Worm (Caenorhabditis elegans) whole organism, midembryonic: ENCODE data around the gene hil-6.

Source experiments
- T22C8.4 ChIP-seq: fragments of 200-800 bp; sonication (Bioruptor generic); IDR thresholded peaks from 2 replicates; pipeline ENCODE4 v1.3.6; 2022; ENCODE audit warnings: missing genetic modification characterization, missing compliant biosample characterization
- cog-1 ChIP-seq: sonication (generic microtip); optimal IDR thresholded peaks from 2 replicates; lab custom pipeline; 2016; ENCODE audit warnings: missing genetic modification characterization, missing compliant biosample characterization
- flt-1 ChIP-seq: fragments of 200-800 bp; sonication (Bioruptor generic); IDR thresholded peaks from 2 replicates; pipeline ENCODE4 v1.3.6; 2022; ENCODE audit warnings: missing genetic modification characterization, missing compliant biosample characterization
- klf-2 ChIP-seq: fragments of 200-800 bp; sonication (Bioruptor generic); conservative IDR thresholded peaks from 2 replicates; pipeline ENCODE4 v1.3.6; 2022; ENCODE audit warnings: missing genetic modification reagents, missing genetic modification characterization, missing compliant biosample characterization
- med-1 ChIP-seq: sonication (generic microtip); optimal IDR thresholded peaks from 2 replicates; lab custom pipeline; 2017; ENCODE audit warnings: missing genetic modification characterization, mild to moderate bottlenecking, missing compliant biosample characterization, antibody characterized with exemption, missing genetic modification reagents; ENCODE audit not compliant: insufficient read depth
- ref-1 ChIP-seq: fragments of 200-800 bp; sonication (Bioruptor generic); conservative IDR thresholded peaks from 2 replicates; pipeline ENCODE4 v1.3.6; 2022; ENCODE audit warnings: missing genetic modification reagents, missing genetic modification characterization, missing compliant biosample characterization
- tab-1 ChIP-seq: fragments of 200-800 bp; sonication (Bioruptor generic); IDR thresholded peaks from 2 replicates; pipeline ENCODE4 v1.3.6; 2022; ENCODE audit warnings: missing genetic modification characterization, missing compliant biosample characterization
- ztf-23 ChIP-seq: fragments of 200-800 bp; sonication (Bioruptor generic); IDR thresholded peaks from 2 replicates; pipeline ENCODE4 v1.3.6; 2022; ENCODE audit warnings: missing genetic modification reagents, missing genetic modification characterization, missing compliant biosample characterization
- ztf-29 ChIP-seq: fragments of 200-800 bp; sonication (Bioruptor generic); IDR thresholded peaks from 2 replicates; pipeline ENCODE4 v1.3.6; 2022; ENCODE audit warnings: missing genetic modification reagents, missing genetic modification characterization, missing compliant biosample characterization

The hil-6 gene

ce11 chrV:2054254-2054653, 22.9 kb upstream of the hil-6 start:
- no peak for TF ChIP-seq tab-1 (GFP tag; lab: Robert Waterston, UW)
- TF ChIP-seq T22C8.4 (GFP tag; lab: Robert Waterston, UW): no peak
- TF ChIP-seq klf-2: no peak

- TF ChIP-seq tab-1 (GFP tag; lab: Robert Waterston, UW): no peak
- TF ChIP-seq flt-1 (GFP tag; lab: Robert Waterston, UW): no peak
- no peak for TF ChIP-seq klf-2
- no peak for TF ChIP-seq cog-1 (tag; lab: Kevin White, UChicago)
- no peak for TF ChIP-seq med-1 (GFP tag; lab: Kevin White, UChicago)
- no peak for TF ChIP-seq ref-1 (GFP tag; lab: Robert Waterston, UW)
- no peak for TF ChIP-seq ztf-23 (GFP tag; lab: Robert Waterston, UW)
- TF ChIP-seq T22C8.4 (GFP tag; lab: Robert Waterston, UW): no peak
- no peak for TF ChIP-seq ztf-29 (GFP tag; lab: Robert Waterston, UW)
Observed at ce11 chrV:2053509-2053908, 22.2 kb upstream of the hil-6 start, which contains the start of gene comt-5. Gene comt-5 (minus strand): TSS chrV:2053609.

ce11 chrV:2051507-2051906, 20.2 kb upstream of the hil-6 start, which contains the start of gene Y40B10A.11:
Gene Y40B10A.11 (minus strand): TSS chrV:2051607.
- TF ChIP-seq T22C8.4 (GFP tag; lab: Robert Waterston, UW): no peak
- no peak for TF ChIP-seq cog-1 (tag; lab: Kevin White, UChicago)
- TF ChIP-seq ztf-23 (GFP tag; lab: Robert Waterston, UW): no peak
- TF ChIP-seq flt-1 (GFP tag; lab: Robert Waterston, UW): no peak
- TF ChIP-seq ztf-29 (GFP tag; lab: Robert Waterston, UW): no peak
- no peak for TF ChIP-seq tab-1 (GFP tag; lab: Robert Waterston, UW)
- TF ChIP-seq ref-1 (GFP tag; lab: Robert Waterston, UW): no peak
- TF ChIP-seq klf-2: no peak
- no peak for TF ChIP-seq med-1 (GFP tag; lab: Kevin White, UChicago)

- no peak for TF ChIP-seq ztf-29 (GFP tag; lab: Robert Waterston, UW)
- TF ChIP-seq ztf-23 (GFP tag; lab: Robert Waterston, UW): 0 out of 2 replicates have a peak, but pooled peaks have one; percentile 41
Observed at ce11 chrV:2050790-2051189, 19.4 kb upstream of the hil-6 start.

- TF ChIP-seq klf-2: no peak
- no peak for TF ChIP-seq T22C8.4 (GFP tag; lab: Robert Waterston, UW)
- no peak for TF ChIP-seq ztf-23 (GFP tag; lab: Robert Waterston, UW)
- TF ChIP-seq tab-1 (GFP tag; lab: Robert Waterston, UW): no peak
- no peak for TF ChIP-seq flt-1 (GFP tag; lab: Robert Waterston, UW)
- TF ChIP-seq med-1 (GFP tag; lab: Kevin White, UChicago): no peak
- no peak for TF ChIP-seq ref-1 (GFP tag; lab: Robert Waterston, UW)
- TF ChIP-seq ztf-29 (GFP tag; lab: Robert Waterston, UW): no peak
Observed at ce11 chrV:2050136-2050535, 18.8 kb upstream of the hil-6 start, which contains the start of gene comt-4. Gene comt-4 (minus strand): TSS chrV:2050185.

ce11 chrV:2045956-2046355, 14.6 kb upstream of the hil-6 start, which contains the start of gene Y40B10A.5:
Gene Y40B10A.5 (minus strand): TSS chrV:2046056.
- no peak for TF ChIP-seq med-1 (GFP tag; lab: Kevin White, UChicago)
- no peak for TF ChIP-seq cog-1 (tag; lab: Kevin White, UChicago)
- TF ChIP-seq ref-1 (GFP tag; lab: Robert Waterston, UW): no peak

- TF ChIP-seq ztf-23 (GFP tag; lab: Robert Waterston, UW) (no peak), T22C8.4 (GFP tag; lab: Robert Waterston, UW) (no peak), flt-1 (GFP tag; lab: Robert Waterston, UW) (no peak), ref-1 (GFP tag; lab: Robert Waterston, UW) (no peak), tab-1 (GFP tag; lab: Robert Waterston, UW) (no peak), med-1 (GFP tag; lab: Kevin White, UChicago) (no peak), cog-1 (tag; lab: Kevin White, UChicago) (no peak)
Observed at ce11 chrV:2035545-2035944, 4.2 kb upstream of the hil-6 start, which contains the start of gene srab-23. Gene srab-23 (minus strand): TSS chrV:2035645.

ce11 chrV:2030661-2031060, 693 bp downstream of the hil-6 start:
- TF ChIP-seq ztf-23 (GFP tag; lab: Robert Waterston, UW): no peak
- no peak for TF ChIP-seq tab-1 (GFP tag; lab: Robert Waterston, UW)
- no peak for TF ChIP-seq klf-2
- TF ChIP-seq ztf-29 (GFP tag; lab: Robert Waterston, UW): no peak

ce11 chrV:2029877-2030276, 1.5 kb downstream of the hil-6 start, which contains the start of gene F59A7.12:
Gene F59A7.12 (plus strand): TSS chrV:2030177.
- no peak for TF ChIP-seq ztf-29 (GFP tag; lab: Robert Waterston, UW)
- no peak for TF ChIP-seq klf-2

ce11 chrV:2027787-2028186, 3.6 kb downstream of the hil-6 start, which contains the start of gene srab-13:
Gene srab-13 (minus strand): TSS chrV:2027887.
- TF ChIP-seq flt-1 (GFP tag; lab: Robert Waterston, UW) (no peak), tab-1 (GFP tag; lab: Robert Waterston, UW) (no peak), cog-1 (tag; lab: Kevin White, UChicago) (no peak), ztf-29 (GFP tag; lab: Robert Waterston, UW) (no peak), ztf-23 (GFP tag; lab: Robert Waterston, UW) (no peak), med-1 (GFP tag; lab: Kevin White, UChicago) (no peak), T22C8.4 (GFP tag; lab: Robert Waterston, UW) (no peak), klf-2 (no peak), ref-1 (GFP tag; lab: Robert Waterston, UW) (no peak)
